Fruit fly (Drosophila melanogaster): ENCODE measurements around the gene CG32572.
A peak's percentile ranks its signal among the peaks of the same experiment; 100 is the strongest.

dm6 chrX:16723203-16724173 is 2.5 kb downstream of the CG32572 start:
- TF ChIP-seq usp (GFP tag; optimal IDR thresholded peaks at IDR 0.05) (no peak), N (GFP tag; optimal IDR thresholded peaks at IDR 0.05) (no peak), Rel (GFP tag; optimal IDR thresholded peaks at IDR 0.05) (no peak), Rel (tag; optimal IDR thresholded peaks at IDR 0.05) (no peak), h (GFP tag; optimal IDR thresholded peaks at IDR 0.05) (peak; percentile 59), Mio (GFP tag; optimal IDR thresholded peaks at IDR 0.05) (no peak), psq (GFP tag; optimal IDR thresholded peaks at IDR 0.05) (peak; percentile 39), Hr78 (GFP tag; optimal IDR thresholded peaks at IDR 0.05) (no peak), pan (optimal IDR thresholded peaks at IDR 0.05) (no peak), GATAd (GFP tag; optimal IDR thresholded peaks at IDR 0.05) (no peak), Myc (optimal IDR thresholded peaks at IDR 0.05) (no peak), Dfd (GFP tag; optimal IDR thresholded peaks at IDR 0.05) (no peak), HLH106 (tag; optimal IDR thresholded peaks at IDR 0.05) (peak; percentile 65), br (GFP tag; optimal IDR thresholded peaks at IDR 0.05) (peak; percentile 56), OdsH (GFP tag; optimal IDR thresholded peaks at IDR 0.05) (peak; percentile 72)
